Worm (Caenorhabditis elegans): ENCODE results near the gene T07H3.8.

DNA sequence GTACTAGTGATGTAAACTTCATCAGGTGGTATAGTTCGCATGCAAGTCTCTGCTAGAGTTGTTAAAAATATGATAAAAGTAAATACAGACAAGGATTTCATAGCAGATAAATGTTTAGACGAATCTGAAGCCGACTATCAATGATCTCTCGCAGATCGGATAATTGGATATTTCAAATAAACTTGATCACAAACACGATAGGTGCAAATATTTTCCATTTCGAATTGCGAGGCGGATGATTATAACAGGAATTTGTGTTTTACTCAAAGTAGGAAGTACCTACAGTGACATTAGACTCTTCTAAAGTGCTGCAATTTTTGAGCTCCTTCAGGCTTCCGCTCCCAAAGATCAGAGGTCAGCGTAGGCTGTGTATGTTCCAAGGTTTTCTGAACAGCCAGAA is 3.4 kb downstream of the T07H3.8 start, which contains the start of gene T07H3.7:
- TF ChIP-seq M03D4.4 (tag; optimal IDR thresholded peaks at IDR 0.05) (no peak), lin-13 (tag; optimal IDR thresholded peaks at IDR 0.05) (no peak), elt-3 (tag; optimal IDR thresholded peaks at IDR 0.05) (no peak), bed-3 (GFP tag; optimal IDR thresholded peaks at IDR 0.05) (no peak), mep-1 (tag; optimal IDR thresholded peaks at IDR 0.05) (no peak), unc-39 (tag; optimal IDR thresholded peaks at IDR 0.05) (no peak), nhr-237 (tag; optimal IDR thresholded peaks at IDR 0.05) (no peak), cnd-1 (tag; optimal IDR thresholded peaks at IDR 0.05) (no peak), ztf-11 (tag; optimal IDR thresholded peaks at IDR 0.05) (no peak), nhr-12 (tag; optimal IDR thresholded peaks at IDR 0.05) (no peak), nhr-76 (tag; optimal IDR thresholded peaks at IDR 0.05) (no peak), pha-4 (tag; optimal IDR thresholded peaks at IDR 0.05) (no peak), blmp-1 (tag; optimal IDR thresholded peaks at IDR 0.05) (no peak)
